Fruit fly (Drosophila melanogaster): ENCODE measurements around the gene CG15599.

Gene CG15599

DNA sequence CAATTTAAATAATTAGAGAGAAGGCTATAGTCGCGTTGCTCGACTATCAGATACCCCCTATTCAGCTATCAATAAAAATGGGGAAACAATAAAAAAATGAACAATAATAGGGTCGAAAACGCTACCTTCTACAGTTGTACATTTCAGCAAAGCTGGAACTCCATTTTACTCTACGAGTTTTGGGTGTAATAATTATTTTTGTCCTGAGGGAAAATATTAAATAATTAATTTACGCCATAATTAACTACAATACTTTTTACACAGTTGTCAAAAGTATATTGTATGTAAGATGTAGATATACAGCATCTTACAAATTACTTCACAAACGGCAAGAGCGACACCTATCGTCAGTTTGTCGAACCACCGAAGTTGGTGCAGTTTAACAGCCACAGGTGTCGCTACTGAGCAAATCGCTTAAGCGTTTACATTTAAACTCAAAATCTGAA is 35.3 kb downstream of the CG15599 start (continued):
- TF ChIP-seq CG15269 (tag; optimal IDR thresholded peaks at IDR 0.05) (no peak), CG3163 (GFP tag; optimal IDR thresholded peaks at IDR 0.05) (no peak), Hand (GFP tag; optimal IDR thresholded peaks at IDR 0.05) (no peak), CG3065 (GFP tag; optimal IDR thresholded peaks at IDR 0.05) (no peak), CG17612 (GFP tag; IDR thresholded peaks at IDR 0.05) (no peak), Pdp1 (GFP tag; optimal IDR thresholded peaks at IDR 0.05) (peak in 1 of 2 experiments; percentile 44), cg (GFP tag; optimal IDR thresholded peaks at IDR 0.05) (no peak), CG2129 (GFP tag; IDR thresholded peaks at IDR 0.05; ENCODE audit: partially characterized antibody) (no peak), pzg (GFP tag; optimal IDR thresholded peaks at IDR 0.05) (no peak), az2 (GFP tag; optimal IDR thresholded peaks at IDR 0.05) (peak; percentile 32), CG14667 (GFP tag; IDR thresholded peaks at IDR 0.05) (no peak), da (GFP tag; optimal IDR thresholded peaks at IDR 0.05) (no peak), crc (GFP tag; optimal IDR thresholded peaks at IDR 0.05) (no peak), CG10654 (GFP tag; optimal IDR thresholded peaks at IDR 0.05) (peak; percentile 4), CG4707 (GFP tag; optimal IDR thresholded peaks at IDR 0.05) (no peak), ab (GFP tag; optimal IDR thresholded peaks at IDR 0.05) (no peak), CG11504 (tag; optimal IDR thresholded peaks at IDR 0.05) (peak; percentile 71), CG11696 (GFP tag; IDR thresholded peaks at IDR 0.05) (no peak), ci (GFP tag; IDR thresholded peaks at IDR 0.05) (no peak; the same call in 2 of the 3 replicates), YL-1 (GFP tag; optimal IDR thresholded peaks at IDR 0.05) (no peak), Tbp (GFP tag; optimal IDR thresholded peaks at IDR 0.05) (no peak), Dip2 (GFP tag; IDR thresholded peaks at IDR 0.05) (no peak), CG1024 (GFP tag; IDR thresholded peaks at IDR 0.05) (peak; percentile 31; the same call in 1 of the 2 replicates), peb (GFP tag; IDR thresholded peaks at IDR 0.05) (no peak), fd96Cb (tag; optimal IDR thresholded peaks at IDR 0.05) (no peak), hbn (GFP tag; IDR thresholded peaks at IDR 0.05; ENCODE audit: partially characterized antibody) (no peak), CG10565 (GFP tag; optimal IDR thresholded peaks at IDR 0.05) (no peak), HmgD (GFP tag; optimal IDR thresholded peaks at IDR 0.05) (no peak), CG3407 (GFP tag; optimal IDR thresholded peaks at IDR 0.05) (no peak), Dfd (GFP tag; optimal IDR thresholded peaks at IDR 0.05) (no peak), otp (GFP tag; IDR thresholded peaks at IDR 0.05) (0 out of 3 replicates have a peak, but pooled peaks have one; percentile 35), croc (GFP tag; conservative IDR thresholded peaks at IDR 0.05) (no peak), Vsx1 (GFP tag; optimal IDR thresholded peaks at IDR 0.05) (peak; percentile 78), Mrtf (GFP tag; IDR thresholded peaks at IDR 0.05) (no peak; the same call in 2 of the 3 replicates), Rfx (GFP tag; IDR thresholded peaks at IDR 0.05) (peak; percentile 72), CG4360 (GFP tag; IDR thresholded peaks at IDR 0.05) (no peak), CG30403 (GFP tag; optimal IDR thresholded peaks at IDR 0.05) (peak; percentile 51), phol (tag; optimal IDR thresholded peaks at IDR 0.05) (peak; percentile 41), Dll (GFP tag; IDR thresholded peaks at IDR 0.05; ENCODE audit: partially characterized antibody) (peak; percentile 64; the same call in 3 of the 4 replicates), zen2 (GFP tag; IDR thresholded peaks at IDR 0.05; ENCODE audit: partially characterized antibody) (0 out of 3 replicates have a peak, but pooled peaks have one; percentile 27), CG1792 (GFP tag; optimal IDR thresholded peaks at IDR 0.05) (no peak), CG32532 (GFP tag; IDR thresholded peaks at IDR 0.05) (peak; percentile 80), sisA (GFP tag; IDR thresholded peaks at IDR 0.05) (peak; percentile 62), vnd (GFP tag; IDR thresholded peaks at IDR 0.05; ENCODE audit: partially characterized antibody) (peak; percentile 75), sim (GFP tag; IDR thresholded peaks at IDR 0.05) (no peak), CG17912 (GFP tag; optimal IDR thresholded peaks at IDR 0.05) (no peak), CG2678 (tag; optimal IDR thresholded peaks at IDR 0.05) (no peak), CG11695 (GFP tag; IDR thresholded peaks at IDR 0.05) (no peak), CG34376 (GFP tag; optimal IDR thresholded peaks at IDR 0.05) (no peak), NK7.1 (GFP tag; optimal IDR thresholded peaks at IDR 0.05) (no peak), insv (GFP tag; optimal IDR thresholded peaks at IDR 0.05) (peak in 1 of 2 experiments; percentile 4)

Data from whole organism, embryonic.